Fruit fly (Drosophila melanogaster): ENCODE data around the gene wac.
A peak's percentile ranks its signal among the peaks of the same experiment; 100 is the strongest.

The wac gene

DNA sequence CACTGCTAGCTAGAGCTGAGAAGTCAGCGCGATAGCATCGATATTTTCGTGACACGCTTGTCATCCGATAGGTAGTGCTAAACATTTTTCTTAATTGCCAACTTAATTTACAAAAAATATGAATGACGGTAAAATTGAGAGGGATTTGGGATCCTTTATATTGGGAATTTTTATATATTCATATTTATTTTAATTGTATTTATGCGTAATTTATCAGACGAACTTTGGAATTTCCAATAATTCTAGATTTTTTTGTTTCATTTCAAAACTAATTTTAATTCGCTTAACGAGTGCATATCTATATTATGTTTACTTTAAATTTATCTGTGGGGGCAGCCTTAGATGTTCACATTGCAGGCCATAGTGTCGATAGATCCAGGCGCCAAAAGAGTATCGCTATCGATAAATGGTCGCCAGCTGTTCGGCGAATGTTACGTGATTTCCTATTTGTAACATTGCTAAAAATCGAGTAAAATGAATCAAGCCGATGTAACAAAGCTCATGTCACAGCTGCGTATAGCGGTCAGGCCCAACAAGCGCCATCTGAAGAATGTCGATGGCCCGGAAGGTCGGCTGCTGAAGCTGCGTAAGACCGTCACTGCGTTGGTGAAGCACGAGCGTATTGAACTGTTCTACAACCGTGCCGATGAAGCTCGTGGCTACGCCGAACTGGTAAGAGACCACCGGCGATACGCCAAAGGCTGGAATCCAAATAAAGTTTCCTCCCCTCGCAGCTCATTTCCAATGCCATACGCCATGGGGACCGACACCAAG lies 6.6 kb downstream of the wac start, which contains the start of the genes Tudor-SN and mRpL17 (continued):
- TF ChIP-seq CG7839 (tag; optimal IDR thresholded peaks at IDR 0.05) (peak; percentile 16), CG1602 (GFP tag; optimal IDR thresholded peaks at IDR 0.05) (peak; percentile 17), CG2116 (GFP tag; optimal IDR thresholded peaks at IDR 0.05) (peak; percentile 75), gt (GFP tag; IDR thresholded peaks at IDR 0.05) (no peak), seq (GFP tag; IDR thresholded peaks at IDR 0.05) (no peak), Hr78 (GFP tag; optimal IDR thresholded peaks at IDR 0.05) (no peak), tna (GFP tag; IDR thresholded peaks at IDR 0.05; ENCODE audit: partially characterized antibody) (peak; percentile 95), dpn (GFP tag; optimal IDR thresholded peaks at IDR 0.05) (peak; percentile 7 to 37), Bteb2 (GFP tag; optimal IDR thresholded peaks at IDR 0.05) (no peak), Ravus (GFP tag; IDR thresholded peaks at IDR 0.05) (no peak), shn (GFP tag; optimal IDR thresholded peaks at IDR 0.05) (no peak), CG12236 (GFP tag; optimal IDR thresholded peaks at IDR 0.05) (no peak), CG11504 (tag; optimal IDR thresholded peaks at IDR 0.05) (peak; percentile 64), kni (GFP tag; optimal IDR thresholded peaks at IDR 0.05) (no peak), gcm (GFP tag; optimal IDR thresholded peaks at IDR 0.05) (no peak), Spps (tag; optimal IDR thresholded peaks at IDR 0.05) (no peak), CG32767 (GFP tag; IDR thresholded peaks at IDR 0.05) (no peak), fd102C (GFP tag; optimal IDR thresholded peaks at IDR 0.05) (no peak), CG10565 (GFP tag; optimal IDR thresholded peaks at IDR 0.05) (no peak), CG15073 (GFP tag; optimal IDR thresholded peaks at IDR 0.05) (no peak), CG3995 (GFP tag; optimal IDR thresholded peaks at IDR 0.05) (peak; percentile 22), psq (GFP tag; optimal IDR thresholded peaks at IDR 0.05) (peak; percentile 2), Fer2 (tag; optimal IDR thresholded peaks at IDR 0.05) (no peak), ATbp (GFP tag; optimal IDR thresholded peaks at IDR 0.05) (no peak), CG7271 (tag; optimal IDR thresholded peaks at IDR 0.05) (no peak), stwl (tag; optimal IDR thresholded peaks at IDR 0.05) (peak; percentile 27), D19B (GFP tag; optimal IDR thresholded peaks at IDR 0.05) (no peak), CG34422 (GFP tag; IDR thresholded peaks at IDR 0.05) (0 out of 3 replicates have a peak, but pooled peaks have one; percentile 34), CG9876 (GFP tag; optimal IDR thresholded peaks at IDR 0.05) (no peak), crol (GFP tag; IDR thresholded peaks at IDR 0.05) (no peak), CG17568 (GFP tag; optimal IDR thresholded peaks at IDR 0.05) (no peak), CG13123 (GFP tag; optimal IDR thresholded peaks at IDR 0.05) (peak; percentile 52), jing (GFP tag; optimal IDR thresholded peaks at IDR 0.05) (no peak), CG6654 (GFP tag; optimal IDR thresholded peaks at IDR 0.05) (no peak), HLH3B (GFP tag; IDR thresholded peaks at IDR 0.05) (no peak), CG10979 (tag; optimal IDR thresholded peaks at IDR 0.05) (peak; percentile 23), CG14860 (GFP tag; IDR thresholded peaks at IDR 0.05; ENCODE audit: partially characterized antibody) (peak; percentile 97), Dek (tag; optimal IDR thresholded peaks at IDR 0.05) (peak; percentile 60), p53 (GFP tag; optimal IDR thresholded peaks at IDR 0.05) (no peak), Jarid2 (GFP tag; optimal IDR thresholded peaks at IDR 0.05) (no peak), CG12391 (tag; optimal IDR thresholded peaks at IDR 0.05) (peak; percentile 79), lbe (GFP tag; optimal IDR thresholded peaks at IDR 0.05) (peak; percentile 66), CG10274 (GFP tag; optimal IDR thresholded peaks at IDR 0.05) (no peak), CG12155 (GFP tag; optimal IDR thresholded peaks at IDR 0.05) (peak; percentile 52), CG7372 (GFP tag; IDR thresholded peaks at IDR 0.05) (no peak), CG2889 (GFP tag; IDR thresholded peaks at IDR 0.05) (no peak), Med (GFP tag) (peak; percentile 62), CG15601 (tag; optimal IDR thresholded peaks at IDR 0.05) (peak; percentile 25), CG14014 (GFP tag; IDR thresholded peaks at IDR 0.05) (no peak)

All from whole organism, embryonic.